Worm (Caenorhabditis elegans) whole organism, L1 larva: ENCODE measurements around the gene ocr-1.

Experiments used
- nhr-76 ChIP-seq: sonication (generic microtip); optimal IDR thresholded peaks from 2 replicates; lab custom pipeline; 2017; ENCODE audit warnings: missing biosample characterization, missing genetic modification characterization
- skn-1 ChIP-seq: fragments of 150-350 bp; optimal IDR thresholded peaks from 2 replicates; lab custom pipeline; 2014; ENCODE audit warnings: missing biosample characterization, missing genetic modification characterization
- tlp-1 ChIP-seq: fragments of 150-350 bp; optimal IDR thresholded peaks from 2 replicates; lab custom pipeline; 2014; ENCODE audit warnings: missing biosample characterization, missing genetic modification characterization

DNA sequence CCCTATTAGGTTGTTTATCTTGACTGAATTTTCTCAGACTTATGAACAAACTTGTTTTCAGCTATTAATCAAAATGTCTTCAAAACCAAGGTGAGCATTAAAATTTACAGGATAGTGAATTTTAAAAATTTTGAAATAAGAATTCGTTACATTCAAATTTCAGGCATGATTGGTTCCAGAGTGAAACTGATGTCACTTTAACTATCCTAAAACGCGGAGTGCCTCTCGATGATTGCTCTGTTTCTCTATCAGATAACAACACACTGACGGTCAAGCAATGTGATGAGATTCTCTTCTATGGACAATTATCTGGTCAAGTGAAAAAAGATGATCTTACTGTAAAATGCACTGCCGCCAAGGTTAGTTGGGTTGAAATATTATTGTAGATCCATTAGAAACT, 7.2 kb downstream of the ocr-1 start, which contains the start of gene D1054.3:
- TF ChIP-seq skn-1: no peak
- no peak for TF ChIP-seq nhr-76 (tag; lab: Kevin White, UChicago)
- no peak for TF ChIP-seq tlp-1
